Worm (Caenorhabditis elegans) whole organism, L2 larva: ENCODE results near the gene frpr-10.

Source experiments
- R02D3.7 ChIP-seq: fragments of 150-350 bp; optimal IDR thresholded peaks from 2 replicates; lab custom pipeline; 2014; ENCODE audit warnings: missing biosample characterization, missing genetic modification characterization
- Y55F3AM.14 ChIP-seq: fragments of 200-800 bp; sonication (Bioruptor generic); optimal IDR thresholded peaks from 2 replicates; lab custom pipeline; 2018; ENCODE audit warnings: mild to moderate bottlenecking, missing genetic modification characterization, missing compliant biosample characterization
- ama-1 ChIP-seq: fragments of 150-350 bp; optimal IDR thresholded peaks from 2 replicates; lab custom pipeline; 2018; ENCODE audit warnings: inconsistent platforms
- fos-1 ChIP-seq: fragments of 150-350 bp; optimal IDR thresholded peaks from 2 replicates; lab custom pipeline; 2014; ENCODE audit warnings: missing biosample characterization, missing genetic modification characterization
- lin-39 ChIP-seq: fragments of 150-350 bp; optimal IDR thresholded peaks from 2 replicates; lab custom pipeline; 2014; ENCODE audit warnings: missing biosample characterization, missing genetic modification reagents, missing genetic modification characterization
- mdl-1 ChIP-seq, 2 experiments: fragments of 150-350 bp in 1 of 2; sonication (generic microtip) in 1 of 2; optimal IDR thresholded peaks; 2 replicates each; lab custom pipeline; 2017; ENCODE audit warnings: missing biosample characterization in 2 of 2, missing genetic modification characterization in 2 of 2
- nhr-12 ChIP-seq: fragments of 150-350 bp; optimal IDR thresholded peaks from 2 replicates; lab custom pipeline; 2014; ENCODE audit warnings: missing biosample characterization, missing genetic modification characterization
- nhr-23 ChIP-seq: fragments of 150-350 bp; optimal IDR thresholded peaks from 2 replicates; lab custom pipeline; 2014; ENCODE audit warnings: missing biosample characterization, missing genetic modification reagents, missing genetic modification characterization
- unc-39 ChIP-seq: fragments of 150-350 bp; optimal IDR thresholded peaks from 2 replicates; lab custom pipeline; 2014; ENCODE audit warnings: missing biosample characterization, missing genetic modification characterization

DNA sequence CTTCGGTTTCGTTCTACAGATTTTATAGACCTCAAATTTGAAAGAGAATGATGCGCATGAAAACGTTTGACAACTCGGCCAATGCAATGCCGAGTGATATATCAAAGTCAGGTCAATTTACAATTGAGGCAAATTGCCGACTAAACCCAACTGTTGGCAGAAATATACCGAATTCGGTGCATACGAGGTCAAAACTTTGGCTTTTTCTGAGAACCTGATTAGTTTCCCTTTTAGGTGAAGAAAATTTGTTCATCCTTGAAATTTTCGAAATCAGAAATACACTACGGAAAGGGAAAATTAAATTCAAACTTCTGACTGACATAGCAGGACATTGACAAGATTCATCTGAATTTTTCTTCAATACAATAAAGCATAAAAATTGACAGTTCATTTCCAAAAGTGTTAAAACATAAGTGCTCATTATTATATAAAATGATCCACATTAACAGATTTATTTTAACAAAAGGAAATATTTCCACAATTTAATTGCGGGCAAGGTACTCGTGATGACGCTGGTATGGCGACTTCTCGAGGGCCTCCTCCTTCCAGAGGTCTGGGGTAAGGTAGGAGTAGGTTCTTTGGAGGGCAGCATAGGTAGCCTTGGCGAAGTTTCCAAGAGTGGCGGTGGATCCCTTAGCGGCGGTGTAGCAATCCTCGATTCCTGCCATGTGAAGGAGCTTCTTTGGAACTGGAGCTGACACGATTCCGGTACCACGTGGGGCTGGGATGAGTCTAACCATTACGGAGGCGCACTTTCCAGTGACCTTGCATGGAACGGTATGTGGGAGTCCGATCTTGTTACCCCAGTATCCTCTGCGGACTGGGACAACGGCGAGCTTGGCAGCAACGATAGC, 32.4 kb upstream of the frpr-10 start:
- no peak for TF ChIP-seq mdl-1 (tag; optimal IDR thresholded peaks at IDR 0.05; lab: Kevin White, UChicago)
- TF ChIP-seq lin-39 = no peak
- no peak for TF ChIP-seq ama-1
- no peak for TF ChIP-seq nhr-12
- TF ChIP-seq nhr-23 (tag; lab: Kevin White, UChicago) = no peak
- TF ChIP-seq unc-39 (tag; lab: Kevin White, UChicago) = no peak
- no peak for TF ChIP-seq fos-1 (tag; lab: Kevin White, UChicago)
- no peak for TF ChIP-seq Y55F3AM.14 (GFP tag; lab: Kevin White, UChicago)
- no peak for TF ChIP-seq R02D3.7
